Fruit fly (Drosophila melanogaster) S2 (cell line): ENCODE data around the gene TwdlF.
A peak's percentile ranks its signal among the peaks of the same experiment; 100 is the strongest.

Experiments used
- CG8478 ChIP-seq: fragments of >200 bp; optimal IDR thresholded peaks from 2 replicates; lab custom pipeline; 2018
- CTCF ChIP-seq, 2 experiments: fragments of >200 bp; optimal IDR thresholded peaks; 2 replicates each; lab custom pipeline; 2018

dm6 chr3R:4220780-4221179, 26.0 kb upstream of the TwdlF start:
- TF ChIP-seq CG8478, result no peak
- peak; percentile 59 to 60 for TF ChIP-seq CTCF (optimal IDR thresholded peaks at IDR 0.05; lab: Kevin White, UChicago)
